Worm (Caenorhabditis elegans) whole organism, L4 larva: ENCODE data around the gene F59G1.4.

Experiments
- D1046.2 ChIP-seq: fragments of 200-800 bp; sonication (Bioruptor generic); IDR thresholded peaks from 2 replicates; pipeline ENCODE4 v1.3.6; 2022; ENCODE audit warnings: missing genetic modification characterization, missing compliant biosample characterization
- F26F4.8 ChIP-seq: fragments of 200-800 bp; sonication (Bioruptor generic); conservative IDR thresholded peaks from 2 replicates; pipeline ENCODE4 v1.3.6; 2022; ENCODE audit warnings: missing genetic modification characterization, missing compliant biosample characterization
- F49E8.2 ChIP-seq: sonication (generic microtip); optimal IDR thresholded peaks from 2 replicates; lab custom pipeline; 2016; ENCODE audit warnings: missing compliant biosample characterization, mild to moderate bottlenecking, missing genetic modification characterization, borderline replicate concordance
- T20F7.1 ChIP-seq: fragments of 200-800 bp; sonication (Bioruptor generic); optimal IDR thresholded peaks from 2 replicates; lab custom pipeline; 2018; ENCODE audit warnings: mild to moderate bottlenecking, missing genetic modification characterization, missing compliant biosample characterization
- aha-1 ChIP-seq: fragments of 150-350 bp; peaks from one replicate; lab custom pipeline; 2014; ENCODE audit warnings: missing biosample characterization, missing genetic modification characterization
- aly-2 ChIP-seq: sonication (generic microtip); optimal IDR thresholded peaks from 2 replicates; lab custom pipeline; 2018; ENCODE audit warnings: missing biosample characterization, missing genetic modification characterization
- ama-1 ChIP-seq: fragments of 150-350 bp; optimal IDR thresholded peaks from 2 replicates; lab custom pipeline; 2014; ENCODE audit warnings: inconsistent platforms, mixed read lengths
- attf-4 ChIP-seq: sonication (generic microtip); optimal IDR thresholded peaks from 3 replicates; lab custom pipeline; 2017; ENCODE audit warnings: missing biosample characterization, missing genetic modification characterization
- ceh-20 ChIP-seq: fragments of 200-800 bp; sonication (Bioruptor generic); IDR thresholded peaks from 2 replicates; pipeline ENCODE4 v1.3.6; 2022; ENCODE audit warnings: missing genetic modification reagents, missing genetic modification characterization, missing compliant biosample characterization
- ceh-32 ChIP-seq: sonication (generic microtip); optimal IDR thresholded peaks from 2 replicates; lab custom pipeline; 2016; ENCODE audit warnings: mild to moderate bottlenecking, missing genetic modification characterization, missing compliant biosample characterization; ENCODE audit not compliant: poor library complexity
- ceh-62 ChIP-seq: sonication (generic microtip); optimal IDR thresholded peaks from 2 replicates; lab custom pipeline; 2017; ENCODE audit warnings: missing biosample characterization, missing genetic modification characterization
- ceh-82 ChIP-seq: sonication (generic microtip); optimal IDR thresholded peaks from 2 replicates; lab custom pipeline; 2017; ENCODE audit warnings: missing biosample characterization, missing genetic modification characterization
- cey-2 ChIP-seq: sonication (generic microtip); optimal IDR thresholded peaks from 3 replicates; lab custom pipeline; 2017; ENCODE audit warnings: missing genetic modification characterization, mild to moderate bottlenecking, missing compliant biosample characterization, antibody characterized with exemption, borderline replicate concordance; ENCODE audit not compliant: insufficient read depth
- daf-16 ChIP-seq, 3 experiments: sonication (generic microtip); optimal IDR thresholded peaks; 2 replicates each; lab custom pipeline; 2016 to 2017; ENCODE audit warnings: missing genetic modification characterization in 3 of 3, missing genetic modification reagents in 3 of 3, mild to moderate bottlenecking in 2 of 3, missing compliant biosample characterization in 2 of 3, missing biosample characterization in 1 of 3, moderate library complexity in 1 of 3
- dmd-6 ChIP-seq: fragments of 200-800 bp; sonication (Bioruptor generic); IDR thresholded peaks from 2 replicates; pipeline ENCODE4 v1.3.6; 2022; ENCODE audit warnings: missing genetic modification reagents, missing genetic modification characterization, missing compliant biosample characterization
- dmd-9 ChIP-seq: fragments of 200-800 bp; sonication (Bioruptor generic); IDR thresholded peaks from 2 replicates; pipeline ENCODE4 v1.3.6; 2022; ENCODE audit warnings: missing genetic modification reagents, missing genetic modification characterization, missing compliant biosample characterization
- dpl-1 ChIP-seq: fragments of 150-350 bp; optimal IDR thresholded peaks from 2 replicates; lab custom pipeline; 2014; ENCODE audit warnings: missing biosample characterization, missing genetic modification reagents, missing genetic modification characterization
- duxl-1 ChIP-seq: sonication (generic microtip); optimal IDR thresholded peaks from 2 replicates; lab custom pipeline; 2016; ENCODE audit warnings: mild to moderate bottlenecking, missing genetic modification characterization, moderate library complexity, missing compliant biosample characterization; ENCODE audit not compliant: poor library complexity
- egl-27 ChIP-seq: sonication (generic microtip); optimal IDR thresholded peaks from 3 replicates; lab custom pipeline; 2017; ENCODE audit warnings: missing biosample characterization, missing genetic modification reagents, missing genetic modification characterization
- egl-43 ChIP-seq: fragments of 200-800 bp; sonication (Bioruptor generic); IDR thresholded peaks from 2 replicates; pipeline ENCODE4 v1.3.6; 2022; ENCODE audit warnings: missing genetic modification reagents, missing genetic modification characterization, missing compliant biosample characterization
- fos-1 ChIP-seq: fragments of 150-350 bp; optimal IDR thresholded peaks from 2 replicates; lab custom pipeline; 2014; ENCODE audit warnings: missing biosample characterization, missing genetic modification characterization
- gei-8 ChIP-seq: fragments of 200-800 bp; sonication (Bioruptor generic); optimal IDR thresholded peaks from 2 replicates; lab custom pipeline; 2018; ENCODE audit warnings: mild to moderate bottlenecking, missing genetic modification characterization, missing compliant biosample characterization
- hif-1 ChIP-seq, 2 experiments: sonication (generic microtip); optimal IDR thresholded peaks; 2 replicates each; lab custom pipeline; 2016 to 2017; ENCODE audit warnings: missing compliant biosample characterization in 2 of 2, missing genetic modification characterization in 2 of 2, missing genetic modification reagents in 2 of 2, missing genotype in 2 of 2, mild to moderate bottlenecking in 1 of 2
- hlh-11 ChIP-seq: fragments of 200-800 bp; sonication (Bioruptor generic); optimal IDR thresholded peaks from 2 replicates; lab custom pipeline; 2018; ENCODE audit warnings: mild to moderate bottlenecking, missing genetic modification characterization, missing compliant biosample characterization
- hlh-30 ChIP-seq: sonication (generic microtip); optimal IDR thresholded peaks from 2 replicates; lab custom pipeline; 2017; ENCODE audit warnings: antibody characterized with exemption, mild to moderate bottlenecking, missing genetic modification characterization, missing compliant biosample characterization; ENCODE audit not compliant: insufficient read depth
- jun-1 ChIP-seq: fragments of 150-350 bp; optimal IDR thresholded peaks from 2 replicates; lab custom pipeline; 2014; ENCODE audit warnings: missing biosample characterization, missing genetic modification reagents, missing genetic modification characterization
- lin-1 ChIP-seq: fragments of 200-800 bp; sonication (Bioruptor generic); IDR thresholded peaks from 2 replicates; pipeline ENCODE4 v1.3.6; 2022; ENCODE audit warnings: missing genetic modification reagents, missing genetic modification characterization, missing compliant biosample characterization
- lsy-2 ChIP-seq, 2 experiments: fragments of 150-350 bp in 1 of 2; sonication (generic microtip) in 1 of 2; optimal IDR thresholded peaks; 2 replicates each; lab custom pipeline; 2014 to 2017; ENCODE audit warnings: missing biosample characterization in 2 of 2, missing genetic modification characterization in 2 of 2
- madf-9 ChIP-seq: fragments of 200-800 bp; sonication (Bioruptor generic); conservative IDR thresholded peaks from 2 replicates; pipeline ENCODE4 v1.3.6; 2022; ENCODE audit warnings: missing genetic modification reagents, missing genetic modification characterization, missing compliant biosample characterization
- mep-1 ChIP-seq: fragments of 150-350 bp; sonication (generic microtip); optimal IDR thresholded peaks from 3 replicates; lab custom pipeline; 2014; ENCODE audit warnings: missing biosample characterization, missing genetic modification characterization
- mes-2 ChIP-seq: sonication (generic microtip); optimal IDR thresholded peaks from 2 replicates; lab custom pipeline; 2016; ENCODE audit warnings: missing genotype, mild to moderate bottlenecking, missing genetic modification characterization, missing compliant biosample characterization; ENCODE audit not compliant: poor library complexity, severe bottlenecking
- nhr-10 ChIP-seq: fragments of 150-350 bp; optimal IDR thresholded peaks from 2 replicates; lab custom pipeline; 2014; ENCODE audit warnings: missing biosample characterization, missing genetic modification characterization
- nhr-102 ChIP-seq: sonication (generic microtip); optimal IDR thresholded peaks from 2 replicates; lab custom pipeline; 2016; ENCODE audit warnings: mild to moderate bottlenecking, missing genetic modification characterization, moderate library complexity, missing compliant biosample characterization
- nhr-11 ChIP-seq: fragments of 150-350 bp; optimal IDR thresholded peaks from 2 replicates; lab custom pipeline; 2014; ENCODE audit warnings: missing biosample characterization, missing genetic modification characterization
- nhr-111 ChIP-seq: fragments of 200-800 bp; sonication (Bioruptor generic); optimal IDR thresholded peaks from 2 replicates; lab custom pipeline; 2018; ENCODE audit warnings: mild to moderate bottlenecking, missing genetic modification characterization, missing compliant biosample characterization
- nhr-25 ChIP-seq: sonication (generic microtip); optimal IDR thresholded peaks from 2 replicates; lab custom pipeline; 2017; ENCODE audit warnings: missing genetic modification characterization, mild to moderate bottlenecking, missing compliant biosample characterization, antibody characterized with exemption, moderate library complexity, borderline replicate concordance; ENCODE audit not compliant: insufficient read depth
- nhr-6 ChIP-seq: fragments of 150-350 bp; optimal IDR thresholded peaks from 2 replicates; lab custom pipeline; 2014; ENCODE audit warnings: missing biosample characterization, missing genetic modification characterization
- nhr-76 ChIP-seq: fragments of 150-350 bp; optimal IDR thresholded peaks from 2 replicates; lab custom pipeline; 2014; ENCODE audit warnings: missing biosample characterization, missing genetic modification characterization
- skn-1 ChIP-seq: fragments of 150-350 bp; optimal IDR thresholded peaks from 2 replicates; lab custom pipeline; 2014; ENCODE audit warnings: missing biosample characterization, missing genetic modification characterization
- snpc-1.2 ChIP-seq: fragments of 200-800 bp; sonication (Bioruptor generic); IDR thresholded peaks from 2 replicates; pipeline ENCODE4 v1.3.6; 2022; ENCODE audit warnings: missing genetic modification reagents, missing genetic modification characterization, missing compliant biosample characterization
- snpc-4 ChIP-seq: fragments of 150-350 bp; optimal IDR thresholded peaks from 2 replicates; lab custom pipeline; 2014; ENCODE audit warnings: missing biosample characterization, missing genetic modification characterization
- spr-1 ChIP-seq: sonication (generic microtip); optimal IDR thresholded peaks from 2 replicates; lab custom pipeline; 2016; ENCODE audit warnings: mild to moderate bottlenecking, missing genetic modification characterization, missing compliant biosample characterization
- spr-3 ChIP-seq: fragments of 200-800 bp; sonication (Bioruptor generic); optimal IDR thresholded peaks from 2 replicates; lab custom pipeline; 2018; ENCODE audit warnings: mild to moderate bottlenecking, missing genetic modification characterization, missing compliant biosample characterization
- tra-1 ChIP-seq: fragments of 200-800 bp; sonication (Bioruptor generic); IDR thresholded peaks from 2 replicates; pipeline ENCODE4 v1.3.6; 2022; ENCODE audit warnings: missing genetic modification reagents, missing genetic modification characterization, missing compliant biosample characterization
- unc-130 ChIP-seq: sonication (generic microtip); optimal IDR thresholded peaks from 2 replicates; lab custom pipeline; 2016; ENCODE audit warnings: missing genetic modification reagents, missing genetic modification characterization, missing compliant biosample characterization
- unc-62 ChIP-seq, 3 experiments: fragments of 150-350 bp in 1 of 3; sonication (generic microtip); optimal IDR thresholded peaks in 2 of 3; peaks in 1 of 3; 1 replicate in 1 of 3; 2 replicates in 2 of 3; lab custom pipeline; 2014 to 2017; ENCODE audit warnings: missing biosample characterization in 3 of 3, missing genetic modification characterization in 3 of 3, missing genetic modification reagents in 3 of 3, missing genotype in 1 of 3
- zfp-2 ChIP-seq: sonication (generic microtip); optimal IDR thresholded peaks from 2 replicates; lab custom pipeline; 2016; ENCODE audit warnings: mild to moderate bottlenecking, missing genetic modification characterization, missing compliant biosample characterization
- zfp-3 ChIP-seq: fragments of 200-800 bp; sonication (Bioruptor generic); conservative IDR thresholded peaks from 2 replicates; pipeline ENCODE4 v1.3.6; 2022; ENCODE audit warnings: missing genetic modification reagents, missing genetic modification characterization, missing compliant biosample characterization
- zip-11 ChIP-seq: fragments of 200-800 bp; sonication (Bioruptor generic); IDR thresholded peaks from 2 replicates; pipeline ENCODE4 v1.3.6; 2022; ENCODE audit warnings: missing genetic modification characterization, missing compliant biosample characterization
- ztf-7 ChIP-seq: fragments of 150-350 bp; optimal IDR thresholded peaks from 2 replicates; lab custom pipeline; 2014; ENCODE audit warnings: missing biosample characterization, missing genetic modification characterization

F59G1.4 gene

ce11 chrII:5907482-5907881 is 11.5 kb downstream of the F59G1.4 start, which contains the start of gene vps-35:
vps-35 (plus strand) TSS chrII:5907816.
- TF ChIP-seq egl-43 (GFP tag; lab: Robert Waterston, UW) (no peak), snpc-1.2 (GFP tag; lab: Robert Waterston, UW) (no peak), F49E8.2 (tag; lab: Kevin White, UChicago) (no peak), T20F7.1 (GFP tag; lab: Kevin White, UChicago) (peak; percentile 64), snpc-4 (tag; lab: Kevin White, UChicago) (no peak), nhr-10 (tag; lab: Kevin White, UChicago) (no peak), F26F4.8 (GFP tag; lab: Robert Waterston, UW) (no peak), nhr-25 (tag; lab: Kevin White, UChicago) (no peak), D1046.2 (GFP tag; lab: Robert Waterston, UW) (no peak), nhr-11 (tag; lab: Kevin White, UChicago) (no peak), unc-62 (GFP tag; optimal IDR thresholded peaks at IDR 0.05 in 1 of 2; lab: Kevin White, UChicago) (peak in 1 of 2 experiments; percentile 52), unc-62 (tag; optimal IDR thresholded peaks at IDR 0.05; lab: Kevin White, UChicago) (no peak), ama-1 (lab: Kevin White, UChicago) (no peak), unc-130 (GFP tag; lab: Kevin White, UChicago) (no peak), lsy-2 (tag; optimal IDR thresholded peaks at IDR 0.05; lab: Kevin White, UChicago) (peak in 1 of 2 experiments; percentile 52), mep-1 (peak; percentile 45), nhr-111 (no peak), hlh-30 (tag; lab: Kevin White, UChicago) (peak; percentile 44), nhr-76 (tag; lab: Kevin White, UChicago) (no peak), lin-1 (GFP tag; lab: Robert Waterston, UW) (no peak), dmd-6 (GFP tag; lab: Robert Waterston, UW) (peak; percentile 13; the same call in 1 of the 2 replicates), nhr-6 (peak; percentile 56), egl-27 (tag; lab: Kevin White, UChicago) (no peak), mes-2 (tag; lab: Kevin White, UChicago) (peak; percentile 46), zip-11 (no peak), zfp-3 (no peak), nhr-102 (tag; lab: Kevin White, UChicago) (no peak), ceh-82 (tag; lab: Kevin White, UChicago) (no peak), gei-8 (GFP tag; lab: Kevin White, UChicago) (no peak), dmd-9 (no peak), spr-1 (tag; lab: Kevin White, UChicago) (no peak), ceh-62 (no peak), dpl-1 (GFP tag; lab: Kevin White, UChicago) (peak; percentile 19), madf-9 (no peak), attf-4 (tag; lab: Kevin White, UChicago) (no peak), jun-1 (tag; lab: Kevin White, UChicago) (no peak), ceh-20 (GFP tag; lab: Robert Waterston, UW) (no peak), duxl-1 (tag; lab: Kevin White, UChicago) (no peak), skn-1 (tag; lab: Kevin White, UChicago) (no peak), ceh-32 (tag; lab: Kevin White, UChicago) (no peak), tra-1 (GFP tag; lab: Robert Waterston, UW) (no peak), ztf-7 (tag; lab: Kevin White, UChicago) (no peak), daf-16 (GFP tag; optimal IDR thresholded peaks at IDR 0.05; lab: Kevin White, UChicago) (no peak), daf-16 (tag; optimal IDR thresholded peaks at IDR 0.05; lab: Kevin White, UChicago) (no peak), aha-1 (tag; lab: Kevin White, UChicago) (no peak), fos-1 (no peak), zfp-2 (tag; lab: Kevin White, UChicago) (no peak), hif-1 (tag; optimal IDR thresholded peaks at IDR 0.05; lab: Kevin White, UChicago) (no peak), hlh-11 (tag; lab: Kevin White, UChicago) (peak; percentile 10), aly-2 (no peak), cey-2 (tag; lab: Kevin White, UChicago) (no peak), spr-3 (GFP tag; lab: Kevin White, UChicago) (no peak)
